Fruit fly (Drosophila melanogaster) whole organism, embryonic: Measurements from ENCODE around the gene CG31321.
A peak's percentile ranks its signal among the peaks of the same experiment; 100 is the strongest.

Source experiments
- B-H1 ChIP-seq: fragments of 200-800 bp; sonication (Bioruptor generic); IDR thresholded peaks from 3 replicates; pipeline ENCODE4 v1.3.6; 2022; ENCODE audit warnings: missing biosample characterization, missing genetic modification characterization
- Bgb ChIP-seq: fragments of 200-800 bp; sonication (Bioruptor generic); IDR thresholded peaks from 2 replicates; pipeline ENCODE4 v1.3.6; 2022; ENCODE audit warnings: missing biosample characterization, missing genetic modification characterization; ENCODE audit not compliant: partially characterized antibody
- Blimp-1 ChIP-seq: fragments of 200-800 bp; sonication (Bioruptor generic); optimal IDR thresholded peaks from 3 replicates; lab custom pipeline; 2018; ENCODE audit warnings: missing biosample characterization, missing genetic modification characterization, mild to moderate bottlenecking, moderate library complexity, missing genetic modification reagents
- CG10267 ChIP-seq: fragments of 200-800 bp; sonication (Bioruptor generic); optimal IDR thresholded peaks from 2 replicates; lab custom pipeline; 2018; ENCODE audit warnings: missing biosample characterization, mild to moderate bottlenecking, missing genetic modification characterization, moderate library complexity
- CG10959 ChIP-seq: fragments of 200-800 bp; sonication (Bioruptor generic); IDR thresholded peaks from 2 replicates; pipeline ENCODE4 v1.3.6; 2022; ENCODE audit warnings: missing biosample characterization, missing genetic modification characterization
- CG12391 ChIP-seq: fragments of 200-800 bp; sonication (Bioruptor generic); optimal IDR thresholded peaks from 3 replicates; lab custom pipeline; 2018; ENCODE audit warnings: missing biosample characterization, mild to moderate bottlenecking, missing genetic modification characterization, moderate library complexity
- CG14441 ChIP-seq: fragments of 200-800 bp; sonication (Bioruptor generic); IDR thresholded peaks from 2 replicates; pipeline ENCODE4 v1.3.6; 2022; ENCODE audit warnings: missing biosample characterization, missing genetic modification characterization
- CG15601 ChIP-seq: fragments of 200-800 bp; sonication (Bioruptor generic); optimal IDR thresholded peaks from 3 replicates; lab custom pipeline; 2019; ENCODE audit warnings: missing biosample characterization, mild to moderate bottlenecking, missing genetic modification characterization, moderate library complexity
- CG16813 ChIP-seq: fragments of 200-800 bp; sonication (Bioruptor generic); IDR thresholded peaks from 3 replicates; pipeline ENCODE4 v1.3.6; 2022; ENCODE audit warnings: missing biosample characterization, missing genetic modification characterization; ENCODE audit not compliant: partially characterized antibody
- CG17361 ChIP-seq: fragments of 200-800 bp; sonication (Bioruptor generic); IDR thresholded peaks from 3 replicates; pipeline ENCODE4 v1.3.6; 2022; ENCODE audit warnings: missing biosample characterization, missing genetic modification characterization
- CG17568 ChIP-seq: fragments of 200-800 bp; sonication (Bioruptor generic); optimal IDR thresholded peaks from 2 replicates; lab custom pipeline; 2018; ENCODE audit warnings: missing biosample characterization, mild to moderate bottlenecking, missing genetic modification characterization, moderate library complexity
- CG17829 ChIP-seq: fragments of 200-800 bp; optimal IDR thresholded peaks from 2 replicates; lab custom pipeline; 2019; ENCODE audit warnings: missing biosample characterization, mild to moderate bottlenecking, missing genetic modification characterization, moderate library complexity
- CG18262 ChIP-seq: fragments of 200-800 bp; optimal IDR thresholded peaks from 3 replicates; lab custom pipeline; 2019; ENCODE audit warnings: missing biosample characterization, mild to moderate bottlenecking, missing genetic modification characterization, moderate library complexity
- CG18476 ChIP-seq: fragments of 200-800 bp; sonication (Bioruptor generic); optimal IDR thresholded peaks from 2 replicates; lab custom pipeline; 2016; ENCODE audit warnings: missing biosample characterization, mild to moderate bottlenecking, missing genetic modification characterization
- CG2120 ChIP-seq: fragments of 200-800 bp; sonication (Bioruptor generic); optimal IDR thresholded peaks from 3 replicates; lab custom pipeline; 2016; ENCODE audit warnings: missing biosample characterization, missing genetic modification characterization
- CG2889 ChIP-seq: fragments of 200-800 bp; sonication (Bioruptor generic); IDR thresholded peaks from 3 replicates; pipeline ENCODE4 v1.3.6; 2022; ENCODE audit warnings: missing biosample characterization, missing genetic modification characterization
- CG30403 ChIP-seq: fragments of 200-800 bp; sonication (Bioruptor generic); optimal IDR thresholded peaks from 3 replicates; lab custom pipeline; 2016; ENCODE audit warnings: missing biosample characterization, missing genetic modification characterization
- CG32532 ChIP-seq: fragments of 200-800 bp; sonication (Bioruptor generic); IDR thresholded peaks from 2 replicates; pipeline ENCODE4 v1.3.6; 2022; ENCODE audit warnings: missing biosample characterization, missing genetic modification characterization
- CG32772 ChIP-seq: fragments of 200-800 bp; sonication (Bioruptor generic); IDR thresholded peaks from 2 replicates; pipeline ENCODE4 v1.3.6; 2022; ENCODE audit warnings: missing biosample characterization, missing genetic modification characterization
- CG4730 ChIP-seq: fragments of 200-800 bp; sonication (Bioruptor generic); IDR thresholded peaks from 2 replicates; pipeline ENCODE4 v1.3.6; 2022; ENCODE audit warnings: missing biosample characterization, missing genetic modification characterization
- CG6689 ChIP-seq: fragments of 200-800 bp; sonication (Bioruptor generic); IDR thresholded peaks from 2 replicates; pipeline ENCODE4 v1.3.6; 2022; ENCODE audit warnings: missing biosample characterization, missing genetic modification characterization
- CG8944 ChIP-seq: fragments of 200-800 bp; sonication (Bioruptor generic); optimal IDR thresholded peaks from 3 replicates; lab custom pipeline; 2016; ENCODE audit warnings: missing biosample characterization, missing genetic modification characterization
- CG9215 ChIP-seq: fragments of 200-800 bp; sonication (Bioruptor generic); IDR thresholded peaks from 2 replicates; pipeline ENCODE4 v1.3.6; 2022; ENCODE audit warnings: missing biosample characterization, missing genetic modification characterization
- HLHmδ ChIP-seq: fragments of 200-800 bp; sonication (Bioruptor generic); optimal IDR thresholded peaks from 2 replicates; lab custom pipeline; 2018; ENCODE audit warnings: missing biosample characterization, mild to moderate bottlenecking, missing genetic modification characterization, moderate library complexity
- Hmr ChIP-seq: fragments of 200-800 bp; sonication (Bioruptor generic); optimal IDR thresholded peaks from 3 replicates; lab custom pipeline; 2017; ENCODE audit warnings: mild to moderate bottlenecking, missing biosample characterization, missing genetic modification reagents, missing genetic modification characterization
- Rfx ChIP-seq: fragments of 200-800 bp; sonication (Bioruptor generic); IDR thresholded peaks from 2 replicates; pipeline ENCODE4 v1.3.6; 2022; ENCODE audit warnings: missing biosample characterization, missing genetic modification characterization
- Sox102F ChIP-seq: fragments of 200-800 bp; sonication (Bioruptor generic); optimal IDR thresholded peaks from 2 replicates; lab custom pipeline; 2018; ENCODE audit warnings: missing biosample characterization, mild to moderate bottlenecking, missing genetic modification characterization, moderate library complexity
- Vsx1 ChIP-seq: fragments of 200-800 bp; sonication (Bioruptor generic); optimal IDR thresholded peaks from 2 replicates; lab custom pipeline; 2017; ENCODE audit warnings: missing biosample characterization, mild to moderate bottlenecking, missing genetic modification characterization, missing genetic modification reagents
- bsh ChIP-seq, 2 experiments: fragments of 200-800 bp; sonication (Bioruptor generic); optimal IDR thresholded peaks; 2 replicates each; lab custom pipeline; 2017 to 2018; ENCODE audit warnings: mild to moderate bottlenecking in 2 of 2, missing biosample characterization in 2 of 2, missing genetic modification characterization in 2 of 2, moderate library complexity in 1 of 2
- ci ChIP-seq: fragments of 200-800 bp; sonication (Bioruptor generic); IDR thresholded peaks from 3 replicates; pipeline ENCODE4 v1.3.6; 2022; ENCODE audit warnings: missing biosample characterization, missing genetic modification characterization
- dmrt11E ChIP-seq: fragments of 200-800 bp; sonication (Bioruptor generic); optimal IDR thresholded peaks from 3 replicates; lab custom pipeline; 2018; ENCODE audit warnings: missing biosample characterization, mild to moderate bottlenecking, missing genetic modification characterization, moderate library complexity
- dysf ChIP-seq: fragments of 200-800 bp; sonication (Bioruptor generic); IDR thresholded peaks from 3 replicates; pipeline ENCODE4 v1.3.6; 2022; ENCODE audit warnings: missing biosample characterization, missing genetic modification characterization
- ems ChIP-seq: fragments of 200-800 bp; sonication (Bioruptor generic); optimal IDR thresholded peaks from 3 replicates; lab custom pipeline; 2016; ENCODE audit warnings: missing biosample characterization, missing genetic modification characterization
- en ChIP-seq: fragments of 200-800 bp; sonication (Bioruptor generic); optimal IDR thresholded peaks from 2 replicates; lab custom pipeline; 2016; ENCODE audit warnings: missing biosample characterization, missing genetic modification characterization
- esg ChIP-seq: fragments of 200-800 bp; sonication (Bioruptor generic); conservative IDR thresholded peaks from 2 replicates; pipeline ENCODE4 v1.3.6; 2022; ENCODE audit warnings: missing biosample characterization, missing genetic modification characterization
- gem ChIP-seq: fragments of 200-800 bp; sonication (Bioruptor generic); optimal IDR thresholded peaks from 2 replicates; lab custom pipeline; 2019; ENCODE audit warnings: missing biosample characterization, mild to moderate bottlenecking, missing genetic modification characterization, moderate library complexity
- grau ChIP-seq: fragments of 200-800 bp; optimal IDR thresholded peaks from 3 replicates; lab custom pipeline; 2019; ENCODE audit warnings: missing biosample characterization, mild to moderate bottlenecking, missing genetic modification characterization, moderate library complexity
- jumu ChIP-seq: fragments of 200-800 bp; sonication (Bioruptor generic); optimal IDR thresholded peaks from 3 replicates; lab custom pipeline; 2016; ENCODE audit warnings: missing biosample characterization, missing genetic modification characterization
- klu ChIP-seq: fragments of 200-800 bp; sonication (Bioruptor generic); IDR thresholded peaks from 2 replicates; pipeline ENCODE4 v1.3.6; 2022; ENCODE audit warnings: missing biosample characterization, missing genetic modification characterization
- lmd ChIP-seq: fragments of 200-800 bp; sonication (Bioruptor generic); IDR thresholded peaks from 2 replicates; pipeline ENCODE4 v1.3.6; 2022; ENCODE audit warnings: missing biosample characterization, missing genetic modification characterization
- lov ChIP-seq, 2 experiments: fragments of 200-800 bp in 1 of 2; fragments of >200 bp in 1 of 2; sonication (Bioruptor generic) in 1 of 2; IDR thresholded peaks in 1 of 2; optimal IDR thresholded peaks in 1 of 2; 2 replicates in 1 of 2; 3 replicates in 1 of 2; pipeline versions ENCODE4 v1.3.6 to Lab custom; 2017 to 2022; ENCODE audit warnings: missing biosample characterization in 1 of 2, missing genetic modification characterization in 1 of 2
- nmo ChIP-seq: fragments of 200-800 bp; sonication (Bioruptor generic); optimal IDR thresholded peaks from 2 replicates; lab custom pipeline; 2018; ENCODE audit warnings: missing biosample characterization, mild to moderate bottlenecking, missing genetic modification characterization, moderate library complexity
- otp ChIP-seq: fragments of 200-800 bp; sonication (Bioruptor generic); IDR thresholded peaks from 3 replicates; pipeline ENCODE4, ENCODE4 v1.3.6; 2022; ENCODE audit warnings: missing biosample characterization, missing genetic modification characterization
- ranshi ChIP-seq: fragments of 200-800 bp; sonication (Bioruptor generic); IDR thresholded peaks from 2 replicates; pipeline ENCODE4 v1.3.6; 2022; ENCODE audit warnings: missing biosample characterization, missing genetic modification characterization
- row ChIP-seq: fragments of 200-800 bp; sonication (Bioruptor generic); IDR thresholded peaks from 3 replicates; pipeline ENCODE4 v1.3.6; 2022; ENCODE audit warnings: missing biosample characterization, missing genetic modification characterization
- sens ChIP-seq: fragments of 200-800 bp; sonication (Bioruptor generic); peaks from one replicate; lab custom pipeline; 2016; ENCODE audit warnings: missing biosample characterization, missing genetic modification characterization
- slbo ChIP-seq: fragments of 200-800 bp; sonication (Bioruptor generic); IDR thresholded peaks from 2 replicates; pipeline ENCODE4 v1.3.6; 2022; ENCODE audit warnings: missing biosample characterization, missing genetic modification characterization
- ssp ChIP-seq: fragments of 200-800 bp; sonication (Bioruptor generic); IDR thresholded peaks from 2 replicates; pipeline ENCODE4 v1.3.6; 2022; ENCODE audit warnings: missing biosample characterization, missing genetic modification characterization
- trem ChIP-seq: fragments of 200-800 bp; optimal IDR thresholded peaks from 3 replicates; lab custom pipeline; 2019; ENCODE audit warnings: missing biosample characterization, mild to moderate bottlenecking, missing genetic modification characterization, moderate library complexity
- vvl ChIP-seq: fragments of 200-800 bp; sonication (Bioruptor generic); IDR thresholded peaks from 2 replicates; pipeline ENCODE4 v1.3.6; 2022; ENCODE audit warnings: missing biosample characterization, missing genetic modification characterization

Gene CG31321

dm6 chr3R:14311027-14311426 lies 865 bp downstream of the CG31321 start (continued):
- TF ChIP-seq row (GFP tag; lab: Robert Waterston, UW) (peak; percentile 45; the same call in 2 of the 3 replicates), CG32532 (GFP tag; lab: Robert Waterston, UW) (peak; percentile 75), Bgb (GFP tag; lab: Robert Waterston, UW) (no peak), CG12391 (tag; lab: Kevin White, UChicago) (peak; percentile 33), CG10959 (no peak), CG10267 (tag; lab: Kevin White, UChicago) (peak; percentile 21), Sox102F (no peak), sens (GFP tag; lab: Kevin White, UChicago) (peak; percentile 84), Blimp-1 (GFP tag; lab: Kevin White, UChicago) (peak; percentile 40), dmrt11E (tag; lab: Kevin White, UChicago) (peak; percentile 16), CG8944 (GFP tag; lab: Kevin White, UChicago) (no peak), CG6689 (GFP tag; lab: Robert Waterston, UW) (peak; percentile 37; the same call in 1 of the 2 replicates), B-H1 (GFP tag; lab: Robert Waterston, UW) (peak; percentile 37; the same call in 1 of the 3 replicates), ems (peak; percentile 7), gem (tag; lab: Kevin White, UChicago) (peak; percentile 54), CG4730 (GFP tag; lab: Robert Waterston, UW) (0 out of 2 replicates have a peak, but pooled peaks have one; percentile 15), CG17361 (GFP tag; lab: Robert Waterston, UW) (peak; percentile 30; the same call in 1 of the 3 replicates), CG15601 (tag; lab: Kevin White, UChicago) (peak; percentile 5), dysf (GFP tag; lab: Robert Waterston, UW) (peak; percentile 58; the same call in 2 of the 3 replicates), CG9215 (GFP tag; lab: Robert Waterston, UW) (0 out of 2 replicates have a peak, but pooled peaks have one; percentile 9), slbo (GFP tag; lab: Robert Waterston, UW) (peak; percentile 48; the same call in 1 of the 2 replicates), bsh (GFP tag; optimal IDR thresholded peaks at IDR 0.05; lab: Kevin White, UChicago) (peak in 1 of 2 experiments; percentile 46), CG16813 (GFP tag; lab: Robert Waterston, UW) (no peak), trem (peak; percentile 7), klu (GFP tag; lab: Robert Waterston, UW) (peak; percentile 18; the same call in 1 of the 2 replicates), CG18476 (GFP tag; lab: Kevin White, UChicago) (peak; percentile 3), CG30403 (GFP tag; lab: Kevin White, UChicago) (peak; percentile 31), lmd (peak; percentile 55; the same call in 1 of the 2 replicates), ssp (GFP tag; lab: Robert Waterston, UW) (no peak), ranshi (GFP tag; lab: Robert Waterston, UW) (peak; percentile 40; the same call in 1 of the 2 replicates), CG17829 (peak; percentile 25), otp (GFP tag; lab: Robert Waterston, UW) (no peak), esg (GFP tag; lab: Robert Waterston, UW) (peak; percentile 49), grau (peak; percentile 30), Rfx (GFP tag; lab: Robert Waterston, UW) (peak; percentile 78), lov (optimal IDR thresholded peaks at IDR 0.05; lab: Kevin White, UChicago) (no peak), lov (GFP tag; IDR thresholded peaks at IDR 0.05; lab: Robert Waterston, UW) (no peak), CG14441 (GFP tag; lab: Robert Waterston, UW) (0 out of 2 replicates have a peak, but pooled peaks have one; percentile 23), Vsx1 (no peak), CG17568 (GFP tag; lab: Kevin White, UChicago) (no peak), vvl (peak; percentile 67), CG2120 (GFP tag; lab: Kevin White, UChicago) (peak; percentile 41), Hmr (GFP tag; lab: Kevin White, UChicago) (no peak), nmo (GFP tag; lab: Kevin White, UChicago) (peak; percentile 8), CG2889 (GFP tag; lab: Robert Waterston, UW) (no peak), CG18262 (tag; lab: Kevin White, UChicago) (peak; percentile 51), ci (GFP tag; lab: Robert Waterston, UW) (0 out of 3 replicates have a peak, but pooled peaks have one; percentile 23), CG32772 (no peak), HLHmδ (GFP tag; lab: Kevin White, UChicago) (no peak), en (peak; percentile 16), jumu (GFP tag; lab: Kevin White, UChicago) (peak; percentile 5)
